Fruit fly (Drosophila melanogaster): Measurements from ENCODE around the gene tll.

Gene tll

DNA sequence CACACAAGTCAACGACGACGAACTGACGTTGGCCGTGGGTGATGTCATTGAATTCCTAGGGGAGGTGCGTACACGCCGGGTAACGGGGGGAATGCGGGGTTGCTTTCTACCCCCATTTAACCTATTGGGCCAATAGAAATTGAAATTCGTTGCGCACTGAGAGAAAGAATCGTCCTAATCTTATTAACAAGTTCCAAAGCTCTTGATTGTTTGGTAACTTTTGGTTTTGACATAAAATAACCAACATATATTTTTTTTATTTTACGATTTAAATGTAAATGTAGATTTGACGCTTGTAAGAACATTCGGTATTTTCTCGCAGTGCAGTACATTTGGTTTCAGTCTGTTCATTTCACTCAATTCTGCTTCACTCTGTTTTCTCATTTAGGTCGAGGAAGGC lies 34.9 kb upstream of the tll start (continued):
- TF ChIP-seq pb (GFP tag; optimal IDR thresholded peaks at IDR 0.05) (peak; percentile 45), unc-4 (GFP tag; IDR thresholded peaks at IDR 0.05; ENCODE audit: partially characterized antibody) (no peak), CG10321 (GFP tag; IDR thresholded peaks at IDR 0.05) (peak; percentile 33; the same call in 1 of the 2 replicates), CoRest (tag; optimal IDR thresholded peaks at IDR 0.05) (peak; percentile 89), Atf6 (GFP tag; IDR thresholded peaks at IDR 0.05) (peak; percentile 84), rib (GFP tag; IDR thresholded peaks at IDR 0.05) (no peak; the same call in 1 of the 2 replicates), Drgx (GFP tag; IDR thresholded peaks at IDR 0.05) (0 out of 2 replicates have a peak, but pooled peaks have one; percentile 14), Nf-YA (GFP tag; IDR thresholded peaks at IDR 0.05) (0 out of 2 replicates have a peak, but pooled peaks have one; percentile 24), yki (optimal IDR thresholded peaks at IDR 0.05) (no peak), Neu2 (GFP tag; optimal IDR thresholded peaks at IDR 0.05; ENCODE audit: borderline replicate concordance) (no peak), CG5180 (GFP tag; optimal IDR thresholded peaks at IDR 0.05) (peak; percentile 73), H2.0 (GFP tag; IDR thresholded peaks at IDR 0.05) (peak; percentile 84), CG17568 (GFP tag; optimal IDR thresholded peaks at IDR 0.05) (peak; percentile 79), Ravus (GFP tag; IDR thresholded peaks at IDR 0.05) (peak; percentile 42), cg (GFP tag; optimal IDR thresholded peaks at IDR 0.05) (no peak), odd (GFP tag; optimal IDR thresholded peaks at IDR 0.05) (peak; percentile 77), sc (optimal IDR thresholded peaks at IDR 0.05) (no peak), sc (GFP tag; optimal IDR thresholded peaks at IDR 0.05) (peak; percentile 78), Dip3 (GFP tag; optimal IDR thresholded peaks at IDR 0.05) (peak; percentile 59), Adf1 (GFP tag; IDR thresholded peaks at IDR 0.05) (peak; percentile 38; the same call in 1 of the 2 replicates), Ada2b (GFP tag; IDR thresholded peaks at IDR 0.05) (peak; percentile 81), ttk (GFP tag; IDR thresholded peaks at IDR 0.05) (peak; percentile 79), C15 (GFP tag; IDR thresholded peaks at IDR 0.05) (peak; percentile 63; the same call in 2 of the 3 replicates), Asciz (GFP tag; optimal IDR thresholded peaks at IDR 0.05) (peak; percentile 75), CG14860 (GFP tag; IDR thresholded peaks at IDR 0.05; ENCODE audit: partially characterized antibody) (no peak), sob (GFP tag; IDR thresholded peaks at IDR 0.05) (peak; percentile 68), abd-A (tag; optimal IDR thresholded peaks at IDR 0.05) (peak; percentile 20), CG13296 (GFP tag; optimal IDR thresholded peaks at IDR 0.05) (peak; percentile 71), fd64A (GFP tag; optimal IDR thresholded peaks at IDR 0.05) (peak; percentile 43), dmrt11E (tag; optimal IDR thresholded peaks at IDR 0.05) (peak; percentile 91), bcd (GFP tag; optimal IDR thresholded peaks at IDR 0.05) (peak; percentile 81), Tbp (GFP tag; optimal IDR thresholded peaks at IDR 0.05) (no peak), cad (GFP tag; optimal IDR thresholded peaks at IDR 0.05) (no peak), CG13287 (GFP tag; IDR thresholded peaks at IDR 0.05; ENCODE audit: partially characterized antibody) (no peak), kni (GFP tag; optimal IDR thresholded peaks at IDR 0.05) (peak; percentile 27), HLH54F (GFP tag; optimal IDR thresholded peaks at IDR 0.05) (peak; percentile 70), CG1832 (GFP tag; optimal IDR thresholded peaks at IDR 0.05) (no peak), Hmr (GFP tag; optimal IDR thresholded peaks at IDR 0.05) (peak; percentile 84), sd (tag; optimal IDR thresholded peaks at IDR 0.05) (peak; percentile 82), Dll (GFP tag; IDR thresholded peaks at IDR 0.05; ENCODE audit: partially characterized antibody) (no peak), dmrt99B (tag; optimal IDR thresholded peaks at IDR 0.05) (peak; percentile 89), tap (tag; optimal IDR thresholded peaks at IDR 0.05) (peak; percentile 84), bsh (GFP tag; optimal IDR thresholded peaks at IDR 0.05) (peak in 1 of 2 experiments; percentile 96), CG15696 (tag; optimal IDR thresholded peaks at IDR 0.05) (peak; percentile 64), CG3163 (GFP tag; optimal IDR thresholded peaks at IDR 0.05) (peak; percentile 43), CG4617 (GFP tag; optimal IDR thresholded peaks at IDR 0.05; ENCODE audit: borderline replicate concordance) (peak; percentile 59), CG12391 (tag; optimal IDR thresholded peaks at IDR 0.05) (peak; percentile 92), CG8089 (GFP tag; optimal IDR thresholded peaks at IDR 0.05) (peak; percentile 75), HmgZ (tag; optimal IDR thresholded peaks at IDR 0.05) (peak; percentile 89), tin (GFP tag; optimal IDR thresholded peaks at IDR 0.05) (peak; percentile 83)
